Fruit fly (Drosophila melanogaster) whole organism, wandering third instar larva: ENCODE data around the gene Fit1.

Experiments
- CG32264 ChIP-seq: fragments of 200-800 bp; sonication (Bioruptor generic); optimal IDR thresholded peaks from 2 replicates; lab custom pipeline; 2016; ENCODE audit warnings: missing biosample characterization, missing genetic modification characterization
- CrebA ChIP-seq: fragments of 200-800 bp; sonication (Bioruptor generic); optimal IDR thresholded peaks from 2 replicates; lab custom pipeline; 2016; ENCODE audit warnings: missing biosample characterization, mild to moderate bottlenecking, missing genetic modification characterization, borderline replicate concordance
- Dfd ChIP-seq: fragments of >200 bp; optimal IDR thresholded peaks from 2 replicates; lab custom pipeline; 2017; ENCODE audit warnings: missing biosample characterization, missing genetic modification characterization
- Dif ChIP-seq: fragments of 200-275, 200-300 bp; sonication (Bioruptor generic); optimal IDR thresholded peaks from 2 replicates; lab custom pipeline; 2018; ENCODE audit warnings: missing biosample characterization, missing genetic modification characterization; ENCODE audit not compliant: partially characterized antibody
- GATAd ChIP-seq: sonication (Bioruptor generic); optimal IDR thresholded peaks from 2 replicates; lab custom pipeline; 2016; ENCODE audit warnings: missing biosample characterization, missing genetic modification characterization
- HLH106 ChIP-seq: fragments of 200-800 bp; optimal IDR thresholded peaks from 3 replicates; lab custom pipeline; 2019; ENCODE audit warnings: missing biosample characterization, mild to moderate bottlenecking, missing genetic modification characterization, moderate library complexity
- Hnf4 ChIP-seq: fragments of 200-800 bp; sonication (Bioruptor generic); optimal IDR thresholded peaks from 2 replicates; lab custom pipeline; 2016; ENCODE audit warnings: missing biosample characterization, mild to moderate bottlenecking, missing genetic modification characterization
- Hr78 ChIP-seq: fragments of >200 bp; optimal IDR thresholded peaks from 2 replicates; lab custom pipeline; 2017; ENCODE audit warnings: missing biosample characterization, missing genetic modification characterization
- Hr83 ChIP-seq: fragments of 200-300 bp; sonication (Bioruptor generic); optimal IDR thresholded peaks from 2 replicates; lab custom pipeline; 2016; ENCODE audit warnings: missing biosample characterization, mild to moderate bottlenecking, missing genetic modification characterization, moderate library complexity; ENCODE audit not compliant: poor library complexity, severe bottlenecking
- Jra ChIP-seq: sonication (Bioruptor generic); optimal IDR thresholded peaks from 2 replicates; lab custom pipeline; 2016; ENCODE audit warnings: missing biosample characterization, missing genetic modification characterization
- N ChIP-seq: fragments of >200 bp; optimal IDR thresholded peaks from 2 replicates; lab custom pipeline; 2018; ENCODE audit warnings: missing biosample characterization, missing external identifiers, missing genetic modification characterization
- OdsH ChIP-seq: fragments of 200-800 bp; sonication (Bioruptor generic); optimal IDR thresholded peaks from 2 replicates; lab custom pipeline; 2016; ENCODE audit warnings: missing biosample characterization, mild to moderate bottlenecking, missing genetic modification characterization
- Rel ChIP-seq, 2 experiments: fragments of 200-800 bp; sonication (Bioruptor generic) in 1 of 2; optimal IDR thresholded peaks; 2 replicates in 1 of 2; 3 replicates in 1 of 2; lab custom pipeline; 2016 to 2019; ENCODE audit warnings: mild to moderate bottlenecking in 2 of 2, missing biosample characterization in 2 of 2, missing genetic modification characterization in 2 of 2, moderate library complexity in 1 of 2
- Sp1 ChIP-seq: fragments of 200-800 bp; sonication (Bioruptor generic); optimal IDR thresholded peaks from 3 replicates; lab custom pipeline; 2019; ENCODE audit warnings: missing biosample characterization, mild to moderate bottlenecking, missing genetic modification characterization, moderate library complexity
- Vsx2 ChIP-seq: fragments of 200-300, 225-300 bp; sonication (Bioruptor generic); optimal IDR thresholded peaks from 2 replicates; lab custom pipeline; 2018; ENCODE audit warnings: missing biosample characterization, missing genetic modification characterization; ENCODE audit not compliant: partially characterized antibody
- br ChIP-seq: fragments of 200-800 bp; sonication (Bioruptor generic); optimal IDR thresholded peaks from 2 replicates; lab custom pipeline; 2016; ENCODE audit warnings: missing biosample characterization, missing genetic modification characterization
- brk ChIP-seq: fragments of 200-800 bp; sonication (Bioruptor generic); optimal IDR thresholded peaks from 2 replicates; lab custom pipeline; 2016; ENCODE audit warnings: missing biosample characterization, mild to moderate bottlenecking, missing genetic modification characterization
- dmrt93B ChIP-seq: fragments of 200-800 bp; sonication (Bioruptor generic); optimal IDR thresholded peaks from 2 replicates; lab custom pipeline; 2018; ENCODE audit warnings: missing biosample characterization, mild to moderate bottlenecking, missing genetic modification characterization
- dsf ChIP-seq: sonication (Bioruptor generic); optimal IDR thresholded peaks from 2 replicates; lab custom pipeline; 2016; ENCODE audit warnings: missing biosample characterization, missing genetic modification characterization, borderline replicate concordance
- ey ChIP-seq: fragments of 200-800 bp; sonication (Bioruptor generic); optimal IDR thresholded peaks from 2 replicates; lab custom pipeline; 2016; ENCODE audit warnings: missing biosample characterization, missing genetic modification characterization
- foxo ChIP-seq, 2 experiments: fragments of 200-800 bp; sonication (Bioruptor generic); optimal IDR thresholded peaks; 2 replicates in 1 of 2; 3 replicates in 1 of 2; lab custom pipeline; 2016 to 2017; ENCODE audit warnings: missing biosample characterization in 2 of 2, missing genetic modification characterization in 2 of 2
- fru ChIP-seq: fragments of 200-800 bp; sonication (Bioruptor generic); optimal IDR thresholded peaks from 3 replicates; lab custom pipeline; 2016; ENCODE audit warnings: missing biosample characterization, mild to moderate bottlenecking, missing genetic modification characterization
- h ChIP-seq: fragments of 200-800 bp; sonication (Bioruptor generic); optimal IDR thresholded peaks from 3 replicates; lab custom pipeline; 2016; ENCODE audit warnings: missing biosample characterization, mild to moderate bottlenecking, missing genetic modification characterization
- jim ChIP-seq: fragments of 175-275, 200-325 bp; sonication (Bioruptor generic); optimal IDR thresholded peaks from 2 replicates; lab custom pipeline; 2016; ENCODE audit warnings: missing biosample characterization, mild to moderate bottlenecking, missing genetic modification characterization
- lola ChIP-seq: fragments of >200 bp; optimal IDR thresholded peaks from 2 replicates; lab custom pipeline; 2017; ENCODE audit warnings: missing biosample characterization, missing genetic modification characterization
- pan ChIP-seq: fragments of >200 bp; optimal IDR thresholded peaks from 2 replicates; lab custom pipeline; 2017
- psq ChIP-seq: fragments of 200-800 bp; sonication (Bioruptor generic); optimal IDR thresholded peaks from 3 replicates; lab custom pipeline; 2017; ENCODE audit warnings: missing biosample characterization, mild to moderate bottlenecking, missing genetic modification characterization, moderate library complexity
- rgr ChIP-seq: fragments of 200-800 bp; sonication (Bioruptor generic); optimal IDR thresholded peaks from 3 replicates; lab custom pipeline; 2016; ENCODE audit warnings: missing biosample characterization, mild to moderate bottlenecking, missing genetic modification characterization
- sage ChIP-seq: fragments of 200-800 bp; sonication (Bioruptor generic); optimal IDR thresholded peaks from 2 replicates; lab custom pipeline; 2016; ENCODE audit warnings: missing biosample characterization, mild to moderate bottlenecking, missing genetic modification characterization
- tai ChIP-seq: sonication (Bioruptor generic); optimal IDR thresholded peaks from 2 replicates; lab custom pipeline; 2016; ENCODE audit warnings: missing biosample characterization, missing genetic modification characterization
- usp ChIP-seq: fragments of >200 bp; optimal IDR thresholded peaks from 2 replicates; lab custom pipeline; 2017; ENCODE audit warnings: missing biosample characterization, missing genetic modification characterization
- woc ChIP-seq: sonication (Bioruptor generic); optimal IDR thresholded peaks from 2 replicates; lab custom pipeline; 2016; ENCODE audit warnings: missing biosample characterization, mild to moderate bottlenecking, missing genetic modification characterization

The Fit1 gene

dm6 chr3L:4119636-4120357 is 16.4 kb downstream of the Fit1 start:
- TF ChIP-seq ey (GFP tag; lab: Kevin White, UChicago): no peak
- peak; percentile 32 for TF ChIP-seq h (GFP tag; lab: Kevin White, UChicago)

DNA sequence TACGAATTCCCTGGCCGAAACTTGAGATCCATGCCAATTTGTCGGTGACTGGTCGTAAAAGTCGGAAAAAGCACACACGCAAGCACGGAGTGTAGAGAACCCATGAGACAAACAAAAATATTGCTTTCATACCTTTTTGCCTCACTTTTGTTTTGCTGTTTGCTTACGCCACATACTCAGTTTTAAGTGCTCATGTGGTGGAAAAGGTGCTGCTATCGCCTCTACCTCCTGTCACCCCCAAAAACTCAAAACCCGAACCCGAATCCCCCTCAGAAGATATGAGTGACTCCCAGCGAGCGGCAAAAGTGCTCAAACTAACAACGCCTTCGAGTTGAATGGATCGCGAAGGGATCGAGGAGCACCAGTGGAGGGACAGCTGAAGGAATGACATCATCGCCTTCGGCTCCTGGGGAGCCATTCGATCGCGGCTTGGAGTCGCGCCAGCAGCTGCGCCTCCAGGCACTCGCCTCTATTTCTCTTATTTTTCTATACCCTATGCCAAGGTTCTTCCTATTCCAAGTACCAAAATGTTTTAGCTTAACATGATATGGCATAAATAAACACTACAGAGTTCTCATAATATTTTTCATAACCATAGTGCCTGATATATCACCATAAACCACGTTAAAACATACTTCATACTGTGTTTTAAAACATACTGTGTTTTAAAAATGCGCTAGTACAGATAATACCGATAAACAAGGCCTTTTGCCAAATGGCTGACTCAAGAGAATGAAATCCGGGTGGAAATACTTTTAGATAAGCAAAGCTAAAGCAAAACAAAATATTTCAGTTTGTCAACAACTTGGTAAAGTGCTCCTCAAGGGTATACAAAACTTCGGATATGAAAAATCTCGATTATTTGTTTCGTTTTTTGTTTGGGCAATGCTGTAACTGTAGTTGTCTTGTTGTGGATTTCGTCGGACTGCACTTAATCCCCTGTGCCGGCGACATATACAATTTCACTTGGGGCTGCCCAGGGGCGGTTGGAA is 17.3 kb downstream of the Fit1 start:
- TF ChIP-seq Hr78 (GFP tag; lab: Kevin White, UChicago) (no peak), Vsx2 (GFP tag; lab: Kevin White, UChicago) (no peak), brk (GFP tag; lab: Kevin White, UChicago) (no peak), dsf (GFP tag; lab: Kevin White, UChicago) (no peak), usp (GFP tag; lab: Kevin White, UChicago) (no peak), Dfd (GFP tag; lab: Kevin White, UChicago) (no peak), psq (GFP tag; lab: Kevin White, UChicago) (peak; percentile 57), Rel (GFP tag; optimal IDR thresholded peaks at IDR 0.05; lab: Kevin White, UChicago) (no peak), Rel (tag; optimal IDR thresholded peaks at IDR 0.05; lab: Kevin White, UChicago) (peak; percentile 58), foxo (GFP tag; optimal IDR thresholded peaks at IDR 0.05; lab: Kevin White, UChicago) (peak in 1 of 2 experiments; percentile 26), woc (GFP tag; lab: Kevin White, UChicago) (peak; percentile 65), Hr83 (GFP tag; lab: Kevin White, UChicago) (peak; percentile 85), ey (GFP tag; lab: Kevin White, UChicago) (peak; percentile 1), Jra (peak; percentile 57), h (GFP tag; lab: Kevin White, UChicago) (peak; percentile 10)

dm6 chr3L:4121589-4121988 is 18.2 kb downstream of the Fit1 start:
- no peak for TF ChIP-seq tai (GFP tag; lab: Kevin White, UChicago)
- no peak for TF ChIP-seq sage
- no peak for TF ChIP-seq HLH106
- TF ChIP-seq GATAd: no peak
- no peak for TF ChIP-seq CrebA (GFP tag; lab: Kevin White, UChicago)
- TF ChIP-seq lola (GFP tag; lab: Kevin White, UChicago): no peak
- no peak for TF ChIP-seq Hnf4 (GFP tag; lab: Kevin White, UChicago)
- no peak for TF ChIP-seq CG32264 (GFP tag; lab: Kevin White, UChicago)
- no peak for TF ChIP-seq woc (GFP tag; lab: Kevin White, UChicago)
- no peak for TF ChIP-seq Hr78 (GFP tag; lab: Kevin White, UChicago)
- no peak for TF ChIP-seq Dfd (GFP tag; lab: Kevin White, UChicago)
- TF ChIP-seq Rel (GFP tag; optimal IDR thresholded peaks at IDR 0.05; lab: Kevin White, UChicago): no peak
- no peak for TF ChIP-seq Rel (tag; optimal IDR thresholded peaks at IDR 0.05; lab: Kevin White, UChicago)
- no peak for TF ChIP-seq foxo (GFP tag; optimal IDR thresholded peaks at IDR 0.05; lab: Kevin White, UChicago)

DNA sequence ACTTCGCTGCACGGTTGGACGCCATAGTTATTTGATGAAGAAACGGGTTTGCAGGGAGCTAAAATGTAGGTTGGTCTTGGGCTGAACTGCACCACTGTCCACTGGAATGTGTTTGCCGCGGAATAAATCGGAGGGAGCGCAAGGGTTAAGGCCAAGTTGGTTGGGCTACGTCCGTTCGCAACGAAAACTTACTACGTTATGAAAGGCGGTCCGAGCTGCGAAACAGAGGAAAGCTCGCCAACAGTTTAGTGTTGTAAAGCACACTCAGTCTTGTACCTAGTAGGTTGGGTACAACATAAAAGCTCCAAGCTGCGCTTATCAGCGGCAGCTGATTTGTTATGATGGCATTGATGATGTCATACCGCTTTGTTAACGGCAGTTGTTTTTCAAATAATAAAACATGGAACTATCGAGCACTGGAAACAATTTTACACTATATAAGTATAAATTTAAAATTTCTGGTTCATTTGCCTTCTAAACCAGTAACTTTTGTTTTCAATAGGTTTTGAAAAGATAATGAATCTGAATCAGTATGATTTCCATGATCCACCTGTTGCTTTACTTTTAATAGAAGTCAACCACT is 18.9 kb downstream of the Fit1 start, which contains the start of gene Chd64:
Gene Chd64 (minus strand): TSS at position 204 of the 583 bp plus-strand sequence.
- no peak for TF ChIP-seq jim (GFP tag; lab: Kevin White, UChicago)
- TF ChIP-seq Rel (GFP tag; optimal IDR thresholded peaks at IDR 0.05; lab: Kevin White, UChicago): peak; percentile 84
- peak; percentile 71 for TF ChIP-seq Rel (tag; optimal IDR thresholded peaks at IDR 0.05; lab: Kevin White, UChicago)
- no peak for TF ChIP-seq Hr78 (GFP tag; lab: Kevin White, UChicago)
- no peak for TF ChIP-seq Hnf4 (GFP tag; lab: Kevin White, UChicago)
- TF ChIP-seq HLH106: no peak
- no peak for TF ChIP-seq foxo (GFP tag; optimal IDR thresholded peaks at IDR 0.05; lab: Kevin White, UChicago)
- TF ChIP-seq GATAd: no peak
- TF ChIP-seq N (GFP tag; lab: Kevin White, UChicago): no peak
- no peak for TF ChIP-seq lola (GFP tag; lab: Kevin White, UChicago)
- no peak for TF ChIP-seq pan (lab: Kevin White, UChicago)
- no peak for TF ChIP-seq dmrt93B (GFP tag; lab: Kevin White, UChicago)
- peak; percentile 71 for TF ChIP-seq OdsH (GFP tag; lab: Kevin White, UChicago)
- no peak for TF ChIP-seq dsf (GFP tag; lab: Kevin White, UChicago)
- TF ChIP-seq tai (GFP tag; lab: Kevin White, UChicago): no peak
- TF ChIP-seq Sp1: peak; percentile 72
- TF ChIP-seq br (GFP tag; lab: Kevin White, UChicago): peak; percentile 67
- TF ChIP-seq usp (GFP tag; lab: Kevin White, UChicago): no peak
- TF ChIP-seq Dfd (GFP tag; lab: Kevin White, UChicago): no peak
- peak; percentile 54 for TF ChIP-seq psq (GFP tag; lab: Kevin White, UChicago)
- TF ChIP-seq sage: peak; percentile 73
- TF ChIP-seq Jra: peak; percentile 67
- TF ChIP-seq CrebA (GFP tag; lab: Kevin White, UChicago): no peak
- TF ChIP-seq CG32264 (GFP tag; lab: Kevin White, UChicago): peak; percentile 36
- TF ChIP-seq h (GFP tag; lab: Kevin White, UChicago): peak; percentile 78
- TF ChIP-seq fru (GFP tag; lab: Kevin White, UChicago): peak; percentile 78
- TF ChIP-seq ey (GFP tag; lab: Kevin White, UChicago): peak; percentile 48
- TF ChIP-seq brk (GFP tag; lab: Kevin White, UChicago): peak; percentile 69
- TF ChIP-seq rgr (GFP tag; lab: Kevin White, UChicago): peak; percentile 70
- TF ChIP-seq Dif (GFP tag; lab: Kevin White, UChicago): peak; percentile 25
- TF ChIP-seq Hr83 (GFP tag; lab: Kevin White, UChicago): peak; percentile 89
- peak; percentile 79 for TF ChIP-seq Vsx2 (GFP tag; lab: Kevin White, UChicago)
- TF ChIP-seq woc (GFP tag; lab: Kevin White, UChicago): peak; percentile 58
